Fruit fly (Drosophila melanogaster) whole organism, embryonic: ENCODE data around the gene CSN6.

ENCODE experiments used
- CG10209 ChIP-seq: fragments of 200-800 bp; sonication (Bioruptor generic); optimal IDR thresholded peaks from 3 replicates; lab custom pipeline; 2017; ENCODE audit warnings: missing biosample characterization, mild to moderate bottlenecking, missing genetic modification characterization, missing genetic modification reagents
- CG11093 ChIP-seq: fragments of 200-800 bp; sonication (Bioruptor generic); IDR thresholded peaks from 3 replicates; pipeline ENCODE4 v1.3.6; 2022; ENCODE audit warnings: missing biosample characterization, missing genetic modification characterization
- CG12744 ChIP-seq: fragments of 200-800 bp; sonication (Bioruptor generic); optimal IDR thresholded peaks from 2 replicates; lab custom pipeline; 2016; ENCODE audit warnings: missing biosample characterization, missing genetic modification characterization
- CG12769 ChIP-seq: fragments of 200-800 bp; sonication (Bioruptor generic); optimal IDR thresholded peaks from 2 replicates; lab custom pipeline; 2019; ENCODE audit warnings: missing biosample characterization, mild to moderate bottlenecking, missing genetic modification characterization, moderate library complexity
- CG13894 ChIP-seq: fragments of 200-800 bp; sonication (Bioruptor generic); optimal IDR thresholded peaks from 3 replicates; lab custom pipeline; 2018; ENCODE audit warnings: missing biosample characterization, mild to moderate bottlenecking, missing genetic modification characterization, moderate library complexity
- CG14441 ChIP-seq: fragments of 200-800 bp; sonication (Bioruptor generic); IDR thresholded peaks from 2 replicates; pipeline ENCODE4 v1.3.6; 2022; ENCODE audit warnings: missing biosample characterization, missing genetic modification characterization
- CG18476 ChIP-seq: fragments of 200-800 bp; sonication (Bioruptor generic); optimal IDR thresholded peaks from 2 replicates; lab custom pipeline; 2016; ENCODE audit warnings: missing biosample characterization, mild to moderate bottlenecking, missing genetic modification characterization
- CG2875 ChIP-seq: fragments of 200-800 bp; sonication (Bioruptor generic); optimal IDR thresholded peaks from 2 replicates; lab custom pipeline; 2017; ENCODE audit warnings: missing biosample characterization, mild to moderate bottlenecking, missing genetic modification characterization, missing genetic modification reagents
- CG33557 ChIP-seq: fragments of 200-800 bp; sonication (Bioruptor generic); optimal IDR thresholded peaks from 2 replicates; lab custom pipeline; 2019; ENCODE audit warnings: missing biosample characterization, mild to moderate bottlenecking, missing genetic modification characterization, moderate library complexity
- CG7271 ChIP-seq: fragments of 200-800 bp; sonication (Bioruptor generic); optimal IDR thresholded peaks from 2 replicates; lab custom pipeline; 2018; ENCODE audit warnings: missing biosample characterization, mild to moderate bottlenecking, missing genetic modification characterization, moderate library complexity
- CG8359 ChIP-seq: fragments of 200-800 bp; sonication (Bioruptor generic); optimal IDR thresholded peaks from 2 replicates; lab custom pipeline; 2017; ENCODE audit warnings: missing biosample characterization, mild to moderate bottlenecking, missing genetic modification characterization, borderline replicate concordance
- CG9797 ChIP-seq: fragments of 200-800 bp; sonication (Bioruptor generic); optimal IDR thresholded peaks from 3 replicates; lab custom pipeline; 2018; ENCODE audit warnings: missing biosample characterization, mild to moderate bottlenecking, missing genetic modification characterization
- CG9876 ChIP-seq: fragments of 200-800 bp; sonication (Bioruptor generic); optimal IDR thresholded peaks from 2 replicates; lab custom pipeline; 2016; ENCODE audit warnings: missing biosample characterization, missing genetic modification characterization
- CTCF ChIP-seq: fragments of 200-800 bp; sonication (Bioruptor generic); optimal IDR thresholded peaks from 2 replicates; lab custom pipeline; 2017; ENCODE audit warnings: missing biosample characterization, mild to moderate bottlenecking, missing genetic modification characterization, moderate library complexity
- Dip2 ChIP-seq: fragments of 200-800 bp; sonication (Bioruptor generic); IDR thresholded peaks from 2 replicates; pipeline ENCODE4 v1.3.6; 2022; ENCODE audit warnings: missing biosample characterization, missing genetic modification characterization
- Drgx ChIP-seq: fragments of 200-800 bp; sonication (Bioruptor generic); IDR thresholded peaks from 2 replicates; pipeline ENCODE4 v1.3.6; 2022; ENCODE audit warnings: missing biosample characterization, missing genetic modification characterization
- Eip74EF ChIP-seq, 2 experiments: fragments of 200-800 bp in 1 of 2; fragments of >200 bp in 1 of 2; sonication (Bioruptor generic) in 1 of 2; optimal IDR thresholded peaks; 2 replicates each; lab custom pipeline; 2017 to 2019; ENCODE audit warnings: missing biosample characterization in 2 of 2, missing genetic modification characterization in 2 of 2, mild to moderate bottlenecking in 1 of 2, moderate library complexity in 1 of 2
- Gsc ChIP-seq: fragments of 200-800 bp; sonication (Bioruptor generic); IDR thresholded peaks from 2 replicates; pipeline ENCODE4 v1.3.6; 2022; ENCODE audit warnings: missing biosample characterization, missing genetic modification characterization
- Med ChIP-seq: fragments of 200-800 bp; sonication (Bioruptor generic); peaks from one replicate; lab custom pipeline; 2016; ENCODE audit warnings: missing biosample characterization, missing genetic modification characterization, mild to moderate bottlenecking, inconsistent platforms, moderate library complexity
- Ravus ChIP-seq: fragments of 200-800 bp; sonication (Bioruptor generic); IDR thresholded peaks from 2 replicates; pipeline ENCODE4 v1.3.6; 2022; ENCODE audit warnings: missing biosample characterization, missing genetic modification characterization
- Six4 ChIP-seq: fragments of 200-800 bp; sonication (Bioruptor generic); optimal IDR thresholded peaks from 2 replicates; lab custom pipeline; 2016; ENCODE audit warnings: missing biosample characterization, missing genetic modification characterization
- Sox102F ChIP-seq: fragments of 200-800 bp; sonication (Bioruptor generic); optimal IDR thresholded peaks from 2 replicates; lab custom pipeline; 2018; ENCODE audit warnings: missing biosample characterization, mild to moderate bottlenecking, missing genetic modification characterization, moderate library complexity
- YL-1 ChIP-seq: fragments of 200-800 bp; sonication (Bioruptor generic); optimal IDR thresholded peaks from 3 replicates; lab custom pipeline; 2017; ENCODE audit warnings: missing biosample characterization, mild to moderate bottlenecking, missing genetic modification characterization
- ab ChIP-seq: fragments of 200-800 bp; sonication (Bioruptor generic); optimal IDR thresholded peaks from 2 replicates; lab custom pipeline; 2016; ENCODE audit warnings: missing biosample characterization, missing genetic modification characterization
- ap ChIP-seq: fragments of 200-800 bp; sonication (Bioruptor generic); IDR thresholded peaks from 2 replicates; pipeline ENCODE4 v1.3.6; 2022; ENCODE audit warnings: missing biosample characterization, missing genetic modification characterization
- btn ChIP-seq: fragments of 200-800 bp; sonication (Bioruptor generic); optimal IDR thresholded peaks from 2 replicates; lab custom pipeline; 2016; ENCODE audit warnings: missing biosample characterization, missing genetic modification characterization
- cas ChIP-seq: fragments of 200-800 bp; sonication (Bioruptor generic); IDR thresholded peaks from 2 replicates; pipeline ENCODE4 v1.3.6; 2022; ENCODE audit warnings: missing biosample characterization, missing genetic modification characterization
- chinmo ChIP-seq: fragments of 200-800 bp; sonication (Bioruptor generic); IDR thresholded peaks from 4 replicates; pipeline ENCODE4 v1.3.6; 2022; ENCODE audit warnings: missing biosample characterization, missing genetic modification characterization; ENCODE audit not compliant: partially characterized antibody
- chm ChIP-seq: fragments of 200-800 bp; sonication (Bioruptor generic); IDR thresholded peaks from 2 replicates; pipeline ENCODE4 v1.3.6; 2022; ENCODE audit warnings: missing biosample characterization, missing genetic modification characterization
- dm ChIP-seq: fragments of 200-800 bp; sonication (Bioruptor generic); optimal IDR thresholded peaks from 3 replicates; lab custom pipeline; 2016; ENCODE audit warnings: missing biosample characterization, missing genetic modification characterization
- en ChIP-seq: fragments of 200-800 bp; sonication (Bioruptor generic); optimal IDR thresholded peaks from 2 replicates; lab custom pipeline; 2016; ENCODE audit warnings: missing biosample characterization, missing genetic modification characterization
- fd96Cb ChIP-seq: fragments of 200-800 bp; sonication (Bioruptor generic); optimal IDR thresholded peaks from 2 replicates; lab custom pipeline; 2018; ENCODE audit warnings: missing biosample characterization, mild to moderate bottlenecking, missing genetic modification characterization, moderate library complexity
- hb ChIP-seq: fragments of 200-800 bp; sonication (Bioruptor generic); IDR thresholded peaks from 3 replicates; pipeline ENCODE4 v1.3.6; 2022; ENCODE audit warnings: missing biosample characterization, missing genetic modification characterization; ENCODE audit not compliant: partially characterized antibody
- hkb ChIP-seq, 2 experiments: fragments of 200-800 bp in 1 of 2; fragments of >200 bp in 1 of 2; sonication (Bioruptor generic) in 1 of 2; IDR thresholded peaks in 1 of 2; optimal IDR thresholded peaks in 1 of 2; 2 replicates each; pipeline versions ENCODE4 v1.3.6 to Lab custom; 2017 to 2022; ENCODE audit warnings: missing biosample characterization in 1 of 2, missing genetic modification characterization in 1 of 2
- klu ChIP-seq: fragments of 200-800 bp; sonication (Bioruptor generic); IDR thresholded peaks from 2 replicates; pipeline ENCODE4 v1.3.6; 2022; ENCODE audit warnings: missing biosample characterization, missing genetic modification characterization
- lola ChIP-seq, 3 experiments: fragments of >200 bp in 2 of 3; fragments of 200-800 bp in 1 of 3; sonication (Bioruptor generic) in 1 of 3; optimal IDR thresholded peaks; 2 replicates each; lab custom pipeline; 2017 to 2019; ENCODE audit warnings: missing biosample characterization in 3 of 3, missing genetic modification characterization in 3 of 3, mild to moderate bottlenecking in 1 of 3, moderate library complexity in 1 of 3
- luna ChIP-seq: fragments of 200-800 bp; sonication (Bioruptor generic); optimal IDR thresholded peaks from 2 replicates; lab custom pipeline; 2016; ENCODE audit warnings: missing biosample characterization, missing genetic modification characterization
- p53 ChIP-seq: fragments of 200-800 bp; sonication (Bioruptor generic); optimal IDR thresholded peaks from 2 replicates; lab custom pipeline; 2016; ENCODE audit warnings: missing biosample characterization, missing genetic modification characterization
- pita ChIP-seq: fragments of 200-800 bp; sonication (Bioruptor generic); optimal IDR thresholded peaks from 2 replicates; lab custom pipeline; 2017; ENCODE audit warnings: missing biosample characterization, mild to moderate bottlenecking, missing genetic modification characterization
- psq ChIP-seq: fragments of 200-800 bp; sonication (Bioruptor generic); optimal IDR thresholded peaks from 2 replicates; lab custom pipeline; 2017; ENCODE audit warnings: missing biosample characterization, missing genetic modification characterization
- rib ChIP-seq: fragments of 200-800 bp; sonication (Bioruptor generic); IDR thresholded peaks from 2 replicates; pipeline ENCODE4 v1.3.6; 2022; ENCODE audit warnings: missing biosample characterization, missing genetic modification characterization
- salm ChIP-seq: fragments of 200-800 bp; sonication (Bioruptor generic); optimal IDR thresholded peaks from 2 replicates; lab custom pipeline; 2018; ENCODE audit warnings: missing biosample characterization, mild to moderate bottlenecking, missing genetic modification characterization
- sd ChIP-seq: fragments of 200-800 bp; sonication (Bioruptor generic); optimal IDR thresholded peaks from 3 replicates; lab custom pipeline; 2018; ENCODE audit warnings: missing biosample characterization, mild to moderate bottlenecking, missing genetic modification characterization, moderate library complexity
- sens ChIP-seq: fragments of 200-800 bp; sonication (Bioruptor generic); peaks from one replicate; lab custom pipeline; 2016; ENCODE audit warnings: missing biosample characterization, missing genetic modification characterization
- stc ChIP-seq: fragments of 200-800 bp; sonication (Bioruptor generic); IDR thresholded peaks from 2 replicates; pipeline ENCODE4 v1.3.6; 2022; ENCODE audit warnings: missing biosample characterization, missing genetic modification characterization
- z ChIP-seq: fragments of 200-800 bp; sonication (Bioruptor generic); IDR thresholded peaks from 3 replicates; pipeline ENCODE4 v1.3.6; 2022; ENCODE audit warnings: missing biosample characterization, missing genetic modification characterization
- zf30C ChIP-seq: fragments of 200-800 bp; sonication (Bioruptor generic); optimal IDR thresholded peaks from 3 replicates; lab custom pipeline; 2018; ENCODE audit warnings: missing biosample characterization, mild to moderate bottlenecking, missing genetic modification characterization

The CSN6 gene

dm6 chr3R:22564707-22565106, 15.9 kb upstream of the CSN6 start:
- no peak for TF ChIP-seq Drgx (GFP tag; lab: Robert Waterston, UW)
- TF ChIP-seq CTCF (GFP tag; lab: Kevin White, UChicago) = peak; percentile 90
- TF ChIP-seq Dip2 (GFP tag; lab: Robert Waterston, UW) = peak; percentile 84
- peak; percentile 38 for TF ChIP-seq sens (GFP tag; lab: Kevin White, UChicago)
- TF ChIP-seq Gsc = no peak

dm6 chr3R:22565732-22566131, 14.8 kb upstream of the CSN6 start:
- TF ChIP-seq CG11093 (GFP tag; lab: Robert Waterston, UW) = no peak
- no peak for TF ChIP-seq hb (GFP tag; lab: Robert Waterston, UW)
- no peak for TF ChIP-seq p53 (GFP tag; lab: Kevin White, UChicago)
- TF ChIP-seq z = no peak
- peak in 1 of 2 experiments; percentile 86 for TF ChIP-seq Eip74EF (GFP tag; optimal IDR thresholded peaks at IDR 0.05; lab: Kevin White, UChicago)
- TF ChIP-seq lola (GFP tag; optimal IDR thresholded peaks at IDR 0.05; lab: Kevin White, UChicago) = no peak
- no peak for TF ChIP-seq CG9797 (GFP tag; lab: Kevin White, UChicago)
- peak; percentile 1 for TF ChIP-seq CG12769 (tag; lab: Kevin White, UChicago)
- TF ChIP-seq ab (GFP tag; lab: Kevin White, UChicago) = no peak
- no peak for TF ChIP-seq en (GFP tag; lab: Kevin White, UChicago)
- TF ChIP-seq stc (GFP tag; lab: Robert Waterston, UW) = no peak
- TF ChIP-seq CG13894 (tag; lab: Kevin White, UChicago) = peak; percentile 99
- TF ChIP-seq chinmo (GFP tag; lab: Robert Waterston, UW) = peak; percentile 63; the same call in 2 of the 4 replicates
- TF ChIP-seq CG12744 (GFP tag; lab: Kevin White, UChicago) = no peak
- no peak for TF ChIP-seq hkb (optimal IDR thresholded peaks at IDR 0.05; lab: Kevin White, UChicago)
- TF ChIP-seq hkb (GFP tag; IDR thresholded peaks at IDR 0.05; lab: Robert Waterston, UW) = no peak
- TF ChIP-seq pita (GFP tag; lab: Kevin White, UChicago) = no peak
- no peak for TF ChIP-seq ap (GFP tag; lab: Robert Waterston, UW)
- no peak for TF ChIP-seq luna (GFP tag; lab: Kevin White, UChicago)
- TF ChIP-seq chm (GFP tag; lab: Robert Waterston, UW) = no peak; the same call in 1 of the 2 replicates
- no peak for TF ChIP-seq YL-1 (GFP tag; lab: Kevin White, UChicago)
- peak; percentile 28 for TF ChIP-seq sd (tag; lab: Kevin White, UChicago)
- no peak for TF ChIP-seq Sox102F (GFP tag; lab: Kevin White, UChicago)
- no peak for TF ChIP-seq CG8359 (GFP tag; lab: Kevin White, UChicago)
- no peak for TF ChIP-seq CG18476

- TF ChIP-seq Med (GFP tag; lab: Kevin White, UChicago) (peak; percentile 24), cas (GFP tag; lab: Robert Waterston, UW) (no peak), CG12769 (tag; lab: Kevin White, UChicago) (peak; percentile 77), sd (tag; lab: Kevin White, UChicago) (peak; percentile 78), CG13894 (tag; lab: Kevin White, UChicago) (peak; percentile 60)
Measured at dm6 chr3R:22568508-22568907, 12.1 kb upstream of the CSN6 start.

- TF ChIP-seq klu = no peak
- no peak for TF ChIP-seq Six4 (GFP tag; lab: Kevin White, UChicago)
- TF ChIP-seq CG7271 (tag; lab: Kevin White, UChicago) = no peak
- TF ChIP-seq rib = no peak
- no peak for TF ChIP-seq fd96Cb (tag; lab: Kevin White, UChicago)
- TF ChIP-seq sd (tag; lab: Kevin White, UChicago) = peak; percentile 27
- TF ChIP-seq Ravus (GFP tag; lab: Robert Waterston, UW) = no peak
- no peak for TF ChIP-seq CG10209
- no peak for TF ChIP-seq psq (GFP tag; lab: Kevin White, UChicago)
- no peak for TF ChIP-seq salm
- no peak for TF ChIP-seq zf30C (GFP tag; lab: Kevin White, UChicago)
- no peak for TF ChIP-seq CG14441
- TF ChIP-seq dm = no peak
- no peak for TF ChIP-seq btn (GFP tag; lab: Kevin White, UChicago)
- no peak for TF ChIP-seq CG9876 (GFP tag; lab: Kevin White, UChicago)
- no peak for TF ChIP-seq CG2875 (GFP tag; lab: Kevin White, UChicago)
- TF ChIP-seq CG33557 (GFP tag; lab: Kevin White, UChicago) = no peak
Measured at dm6 chr3R:22569888-22570287, 10.7 kb upstream of the CSN6 start, which contains the start of gene CG33110. Gene CG33110, plus strand, starts transcription at chr3R:22570188.
